Worm (Caenorhabditis elegans) whole organism, midembryonic: ENCODE measurements around the gene sdz-10.

ENCODE experiments used
- flt-1 ChIP-seq: fragments of 200-800 bp; sonication (Bioruptor generic); IDR thresholded peaks from 2 replicates; pipeline ENCODE4 v1.3.6; 2022; ENCODE audit warnings: missing genetic modification characterization, missing compliant biosample characterization
- ztf-23 ChIP-seq: fragments of 200-800 bp; sonication (Bioruptor generic); IDR thresholded peaks from 2 replicates; pipeline ENCODE4 v1.3.6; 2022; ENCODE audit warnings: missing genetic modification reagents, missing genetic modification characterization, missing compliant biosample characterization

ce11 chrII:2741405-2741804 lies 30.7 kb downstream of the sdz-10 start:
- TF ChIP-seq ztf-23 (GFP tag; lab: Robert Waterston, UW): no peak
- no peak for TF ChIP-seq flt-1 (GFP tag; lab: Robert Waterston, UW)
